Fruit fly (Drosophila melanogaster): ENCODE measurements around the gene Lcp65Ab2.

The Lcp65Ab2 gene

dm6 chr3L:6154951-6155394 lies 8.5 kb downstream of the Lcp65Ab2 start:
- TF ChIP-seq noc (tag; optimal IDR thresholded peaks at IDR 0.05): no peak

DNA sequence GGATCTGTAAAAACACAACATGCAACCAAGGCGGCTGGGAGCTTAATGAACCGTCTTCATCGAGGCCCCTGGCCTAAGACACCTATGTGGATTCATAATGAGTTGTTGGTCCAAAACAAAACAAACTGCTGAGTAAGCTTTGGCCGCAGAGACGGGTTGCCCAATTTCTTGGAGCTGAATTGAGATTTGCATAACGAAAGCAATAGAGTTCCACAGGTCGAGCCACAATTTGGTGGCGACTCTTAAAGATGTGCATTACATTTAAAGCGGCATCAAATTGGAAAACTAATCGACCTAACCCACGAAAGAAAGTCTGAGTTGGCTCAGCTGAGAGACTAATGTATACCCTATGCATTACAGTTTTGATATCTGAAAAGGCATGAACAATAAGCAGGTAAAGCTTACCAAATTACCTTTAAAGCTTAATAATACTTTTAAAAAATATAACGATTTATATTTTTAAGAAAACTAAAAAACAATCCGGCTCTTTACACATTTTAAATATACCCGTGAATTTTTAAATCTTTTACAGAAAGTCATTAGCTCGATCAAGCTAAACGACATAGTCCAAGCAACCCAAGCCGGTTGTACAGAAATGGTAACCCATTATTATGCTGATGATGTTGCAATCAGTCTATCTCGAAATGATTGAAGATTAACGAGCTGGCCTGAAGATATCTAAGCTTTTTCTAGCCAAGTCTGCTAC lies 11.0 kb downstream of the Lcp65Ab2 start, which contains the start of gene CG13297:
Gene CG13297, minus strand, starts transcription at position 51 of the 706 bp plus-strand sequence.
- TF ChIP-seq noc (tag; optimal IDR thresholded peaks at IDR 0.05): peak; percentile 15

dm6 chr3L:6158530-6158929 lies 12.1 kb downstream of the Lcp65Ab2 start, which contains the start of gene Cpr65Ay:
Cpr65Ay (minus strand) TSS chr3L:6158630.
- no peak for TF ChIP-seq noc (tag; optimal IDR thresholded peaks at IDR 0.05)

DNA sequence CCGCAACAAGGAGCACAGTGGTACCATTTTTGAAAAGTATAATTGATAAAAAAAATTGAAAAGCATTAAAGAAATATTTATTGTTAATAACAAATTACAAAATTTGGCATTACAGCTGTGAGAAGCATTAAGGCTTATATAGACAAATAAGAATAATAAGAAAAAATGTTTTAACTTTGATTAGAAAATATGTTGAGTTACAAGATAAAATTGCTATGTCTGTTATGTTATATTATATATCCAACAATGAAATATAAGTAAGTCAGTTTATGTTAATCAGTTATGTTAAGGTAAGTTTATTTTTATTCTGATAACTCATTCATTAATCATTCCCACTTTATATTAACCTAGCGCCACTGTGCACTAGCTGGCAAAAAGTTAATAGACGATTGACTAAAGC lies 13.4 kb downstream of the Lcp65Ab2 start:
- no peak for TF ChIP-seq noc (tag; optimal IDR thresholded peaks at IDR 0.05)

DNA sequence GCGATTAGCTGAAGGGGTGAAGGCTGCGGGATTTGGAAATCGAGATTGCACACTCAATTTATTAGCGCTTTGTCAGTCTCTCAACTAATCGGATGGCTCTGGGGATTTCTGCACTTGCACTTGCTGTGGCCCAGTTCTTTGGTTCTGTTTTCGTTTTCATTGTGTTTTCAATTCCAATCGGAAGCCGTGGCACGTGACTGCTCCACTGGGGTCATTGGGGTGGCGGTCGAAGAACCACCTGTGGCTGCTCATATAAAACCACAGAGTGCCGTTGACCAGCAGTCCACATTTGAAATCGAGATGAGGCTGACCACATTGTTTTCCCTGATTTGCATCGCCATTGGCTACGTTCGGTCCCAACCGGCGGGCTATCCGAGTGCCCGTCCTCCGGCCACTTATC lies 14.0 kb downstream of the Lcp65Ab2 start, which contains the start of gene Cpr65Az:
Gene Cpr65Az, plus strand, starts transcription at position 301 of the 400 bp plus-strand sequence.
- TF ChIP-seq noc (tag; optimal IDR thresholded peaks at IDR 0.05): no peak

dm6 chr3L:6161997-6162396 lies 15.5 kb downstream of the Lcp65Ab2 start:
- TF ChIP-seq noc (tag; optimal IDR thresholded peaks at IDR 0.05): no peak

- no peak for TF ChIP-seq noc (tag; optimal IDR thresholded peaks at IDR 0.05)
Measured at dm6 chr3L:6162483-6163128, 16.1 kb downstream of the Lcp65Ab2 start, which contains the start of gene Prdm13. Prdm13 (plus strand) TSS chr3L:6163127.

dm6 chr3L:6173826-6174255 lies 27.4 kb downstream of the Lcp65Ab2 start, which contains the start of the genes fmt and CG7376:
fmt (minus strand) TSS chr3L:6173880.
CG7376 (plus strand) TSS chr3L:6174248.
- no peak for TF ChIP-seq noc (tag; optimal IDR thresholded peaks at IDR 0.05)

DNA sequence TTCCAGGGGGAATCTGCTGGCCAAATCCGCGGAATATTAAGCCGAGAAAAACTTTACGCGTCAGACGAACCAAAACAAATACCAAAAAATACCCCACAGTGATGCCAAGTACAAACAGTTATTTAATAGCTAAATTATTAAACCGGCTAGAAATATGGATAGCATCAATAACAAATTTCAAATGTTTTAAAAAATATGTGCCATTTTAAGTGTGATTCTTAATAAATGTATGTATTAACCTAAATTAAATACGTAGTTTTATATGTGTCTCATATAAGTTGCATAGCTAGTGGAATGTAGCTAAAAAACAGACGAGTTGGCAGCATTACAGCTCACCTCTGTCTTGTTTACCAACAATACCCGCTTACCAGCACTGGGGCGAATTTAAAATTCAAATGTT lies 35.3 kb downstream of the Lcp65Ab2 start, which contains the start of gene CG10274:
Gene CG10274, minus strand, starts transcription at position 54 of the 400 bp plus-strand sequence.
- TF ChIP-seq noc (tag; optimal IDR thresholded peaks at IDR 0.05): no peak

- peak; percentile 72 for TF ChIP-seq noc (tag; optimal IDR thresholded peaks at IDR 0.05)
Measured at dm6 chr3L:6184884-6185438, 38.5 kb downstream of the Lcp65Ab2 start, which contains the start of the genes D19B and CG43293. D19B (minus strand) TSS chr3L:6184920. CG43293 (plus strand) TSS chr3L:6185189.

DNA sequence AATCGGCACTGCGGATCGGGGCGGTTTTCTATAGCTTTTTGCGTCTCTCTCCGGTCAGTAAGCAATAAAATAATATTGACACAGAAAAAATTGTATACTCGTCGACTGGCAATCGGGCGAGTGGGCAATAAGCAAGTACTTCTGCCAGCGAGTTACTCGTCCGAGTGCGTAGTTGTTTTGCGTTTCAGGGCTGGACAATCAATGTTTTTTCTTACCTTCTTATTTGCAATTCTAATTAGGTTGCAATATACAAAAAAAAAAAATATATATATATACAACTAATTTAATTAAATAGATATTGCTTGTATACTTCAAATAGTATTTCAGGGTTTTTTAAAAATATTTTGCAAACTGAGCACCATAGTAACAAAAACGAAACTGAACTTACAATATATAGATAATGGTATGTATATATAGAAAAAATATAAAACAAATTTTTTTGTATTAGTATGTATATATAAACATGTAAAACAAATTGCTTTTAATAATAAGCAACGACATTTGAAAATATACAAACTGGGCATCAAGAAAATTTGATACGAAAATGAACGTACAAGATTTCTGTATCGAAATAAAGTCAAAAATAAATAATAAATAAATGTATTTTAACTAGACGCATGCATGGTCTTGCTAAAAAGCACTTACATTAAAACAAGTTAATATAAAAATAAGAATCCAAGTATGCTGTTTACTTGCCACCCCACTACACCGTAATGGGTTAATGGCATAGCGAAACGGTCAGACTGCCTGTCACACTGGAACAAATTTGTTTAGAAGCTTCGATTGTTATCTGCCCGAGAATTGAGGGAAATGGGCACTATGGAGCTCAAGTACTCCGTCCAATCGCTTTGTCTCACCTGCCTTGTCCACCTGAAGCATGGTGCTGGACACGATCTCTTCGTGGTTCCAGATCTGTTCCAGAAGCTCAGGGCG lies 42.8 kb downstream of the Lcp65Ab2 start, which contains the start of the genes D19A and CG7386:
Gene D19A, minus strand, starts transcription at position 129 of the 933 bp plus-strand sequence.
Gene CG7386, plus strand, starts transcription at position 751 of the 933 bp plus-strand sequence.
- TF ChIP-seq noc (tag; optimal IDR thresholded peaks at IDR 0.05): peak; percentile 33

DNA sequence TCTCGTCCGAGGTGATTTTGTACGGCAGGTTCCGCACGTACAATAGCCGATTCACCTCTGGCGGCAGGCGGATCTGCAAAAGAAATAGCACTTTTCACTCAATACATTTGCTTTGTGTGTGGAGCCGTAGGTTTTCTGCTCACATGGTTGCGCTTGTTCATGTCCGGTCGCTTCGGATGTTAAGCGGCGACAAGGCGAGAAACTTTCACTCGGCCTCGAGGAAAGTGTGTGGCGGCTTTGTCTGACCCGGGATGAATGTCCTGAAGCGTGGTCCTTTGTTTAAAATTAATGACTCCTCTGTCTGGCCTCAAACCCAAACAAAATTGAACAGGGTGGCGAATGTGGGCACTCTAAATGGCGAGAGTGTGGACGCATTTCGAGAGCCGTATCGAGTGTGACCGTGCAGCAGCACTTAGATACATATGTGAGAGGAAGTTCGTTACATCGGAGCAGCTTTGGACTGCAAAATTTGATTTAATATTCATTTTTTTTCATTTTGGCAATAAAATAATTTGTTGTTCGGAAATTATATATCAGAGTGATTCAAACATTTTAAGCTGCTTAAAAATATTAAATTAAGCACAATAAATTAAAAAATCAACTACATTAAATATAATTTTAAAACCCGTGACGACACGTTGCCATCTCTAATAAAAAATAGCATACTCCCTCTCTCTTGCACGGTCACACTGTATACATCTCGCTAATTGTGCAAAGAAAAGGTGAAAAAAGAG lies 46.5 kb downstream of the Lcp65Ab2 start, which contains the start of the genes Sf3b6 and Tnpo:
Gene Sf3b6, minus strand, starts transcription at position 358 of the 734 bp plus-strand sequence.
Gene Tnpo, plus strand, starts transcription at position 659 of the 734 bp plus-strand sequence.
- TF ChIP-seq noc (tag; optimal IDR thresholded peaks at IDR 0.05): peak; percentile 80

dm6 chr3L:6193556-6194114 lies 47.2 kb downstream of the Lcp65Ab2 start:
- TF ChIP-seq noc (tag; optimal IDR thresholded peaks at IDR 0.05): no peak
